Fruit fly (Drosophila melanogaster): ENCODE data around the gene Roc1b.

dm6 chr3L:371228-371627, 13.4 kb downstream of the Roc1b start:
- TF ChIP-seq CG1620 (GFP tag; optimal IDR thresholded peaks at IDR 0.05), result no peak
- no peak for TF ChIP-seq CG7101 (tag; optimal IDR thresholded peaks at IDR 0.05)
- no peak for TF ChIP-seq bab1 (GFP tag; optimal IDR thresholded peaks at IDR 0.05)
- TF ChIP-seq Mnt (GFP tag; optimal IDR thresholded peaks at IDR 0.05), result no peak
- TF ChIP-seq CG14711 (tag; optimal IDR thresholded peaks at IDR 0.05), result no peak
- TF ChIP-seq tj (GFP tag; optimal IDR thresholded peaks at IDR 0.05), result no peak
- no peak for TF ChIP-seq CG12768 (GFP tag; optimal IDR thresholded peaks at IDR 0.05)
- TF ChIP-seq kay (GFP tag; ENCODE audit: borderline replicate concordance), result no peak
- no peak for TF ChIP-seq CG5204 (GFP tag; optimal IDR thresholded peaks at IDR 0.05)
- TF ChIP-seq CG33017 (tag; optimal IDR thresholded peaks at IDR 0.05), result no peak
- no peak for TF ChIP-seq cnc (optimal IDR thresholded peaks at IDR 0.05)
- TF ChIP-seq CG11617 (GFP tag; optimal IDR thresholded peaks at IDR 0.05), result no peak

All from whole organism, adult.